Fruit fly (Drosophila melanogaster) whole organism, embryonic: ENCODE measurements around the gene CG43954.

Source experiments
- Bgb ChIP-seq: fragments of 200-800 bp; sonication (Bioruptor generic); IDR thresholded peaks from 2 replicates; pipeline ENCODE4 v1.3.6; 2022; ENCODE audit warnings: missing biosample characterization, missing genetic modification characterization; ENCODE audit not compliant: partially characterized antibody
- CG13123 ChIP-seq: fragments of 200-800 bp; sonication (Bioruptor generic); optimal IDR thresholded peaks from 2 replicates; lab custom pipeline; 2016; ENCODE audit warnings: missing biosample characterization, missing genetic modification characterization
- CG13287 ChIP-seq: fragments of 200-800 bp; sonication (Bioruptor generic); IDR thresholded peaks from 2 replicates; pipeline ENCODE4 v1.3.6; 2022; ENCODE audit warnings: missing biosample characterization, missing genetic modification characterization; ENCODE audit not compliant: partially characterized antibody
- CG14710 ChIP-seq: fragments of 200-800 bp; sonication (Bioruptor generic); optimal IDR thresholded peaks from 3 replicates; lab custom pipeline; 2019; ENCODE audit warnings: missing biosample characterization, mild to moderate bottlenecking, missing genetic modification characterization, moderate library complexity
- CG14860 ChIP-seq: fragments of 200-800 bp; sonication (Bioruptor generic); IDR thresholded peaks from 3 replicates; pipeline ENCODE4 v1.3.6; 2022; ENCODE audit warnings: missing biosample characterization, missing genetic modification characterization; ENCODE audit not compliant: partially characterized antibody
- CG16813 ChIP-seq: fragments of 200-800 bp; sonication (Bioruptor generic); IDR thresholded peaks from 3 replicates; pipeline ENCODE4 v1.3.6; 2022; ENCODE audit warnings: missing biosample characterization, missing genetic modification characterization; ENCODE audit not compliant: partially characterized antibody
- CG17829 ChIP-seq: fragments of 200-800 bp; optimal IDR thresholded peaks from 2 replicates; lab custom pipeline; 2019; ENCODE audit warnings: missing biosample characterization, mild to moderate bottlenecking, missing genetic modification characterization, moderate library complexity
- CG2116 ChIP-seq: fragments of 200-800 bp; sonication (Bioruptor generic); optimal IDR thresholded peaks from 3 replicates; lab custom pipeline; 2018; ENCODE audit warnings: missing biosample characterization, mild to moderate bottlenecking, missing genetic modification characterization
- CG2129 ChIP-seq: fragments of 200-800 bp; sonication (Bioruptor generic); IDR thresholded peaks from 2 replicates; pipeline ENCODE4 v1.3.6; 2022; ENCODE audit warnings: missing biosample characterization, missing genetic modification characterization; ENCODE audit not compliant: partially characterized antibody
- CG34224 ChIP-seq: fragments of 200-800 bp; sonication (Bioruptor generic); IDR thresholded peaks from 3 replicates; pipeline ENCODE4 v1.3.6; 2022; ENCODE audit warnings: missing biosample characterization, missing genetic modification characterization; ENCODE audit not compliant: partially characterized antibody
- CG8359 ChIP-seq: fragments of 200-800 bp; sonication (Bioruptor generic); optimal IDR thresholded peaks from 2 replicates; lab custom pipeline; 2017; ENCODE audit warnings: missing biosample characterization, mild to moderate bottlenecking, missing genetic modification characterization, borderline replicate concordance
- CG9437 ChIP-seq: fragments of 200-800 bp; sonication (Bioruptor generic); optimal IDR thresholded peaks from 2 replicates; lab custom pipeline; 2018; ENCODE audit warnings: missing biosample characterization, mild to moderate bottlenecking, missing genetic modification characterization
- CG9727 ChIP-seq: fragments of 200-800 bp; sonication (Bioruptor generic); optimal IDR thresholded peaks from 3 replicates; lab custom pipeline; 2017; ENCODE audit warnings: missing biosample characterization, mild to moderate bottlenecking, missing genetic modification characterization
- CG9797 ChIP-seq: fragments of 200-800 bp; sonication (Bioruptor generic); optimal IDR thresholded peaks from 3 replicates; lab custom pipeline; 2018; ENCODE audit warnings: missing biosample characterization, mild to moderate bottlenecking, missing genetic modification characterization
- Dad ChIP-seq: fragments of 200-800 bp; sonication (Bioruptor generic); optimal IDR thresholded peaks from 3 replicates; lab custom pipeline; 2016; ENCODE audit warnings: missing biosample characterization, missing genetic modification characterization
- Dll ChIP-seq: fragments of 200-800 bp; sonication (Bioruptor generic); IDR thresholded peaks from 4 replicates; pipeline ENCODE4 v1.3.6; 2022; ENCODE audit warnings: missing biosample characterization, missing genetic modification characterization; ENCODE audit not compliant: partially characterized antibody
- Dp ChIP-seq: fragments of 200-800 bp; sonication (Bioruptor generic); optimal IDR thresholded peaks from 2 replicates; lab custom pipeline; 2018; ENCODE audit warnings: missing biosample characterization, mild to moderate bottlenecking, missing genetic modification characterization, moderate library complexity
- Dref ChIP-seq: fragments of 200-800 bp; sonication (Bioruptor generic); IDR thresholded peaks from 2 replicates; pipeline ENCODE4 v1.3.6; 2022; ENCODE audit warnings: missing biosample characterization, missing genetic modification characterization
- E2f2 ChIP-seq: fragments of 200-800 bp; sonication (Bioruptor generic); IDR thresholded peaks from 2 replicates; pipeline ENCODE4 v1.3.6; 2022; ENCODE audit warnings: missing biosample characterization, missing genetic modification characterization
- Ets97D ChIP-seq: fragments of 200-800 bp; sonication (Bioruptor generic); optimal IDR thresholded peaks from 3 replicates; lab custom pipeline; 2016; ENCODE audit warnings: missing biosample characterization, missing genetic modification characterization
- HLH4C ChIP-seq: fragments of 200-800 bp; sonication (Bioruptor generic); IDR thresholded peaks from 3 replicates; pipeline ENCODE4 v1.3.6; 2022; ENCODE audit warnings: missing biosample characterization, missing genetic modification characterization; ENCODE audit not compliant: partially characterized antibody
- MBD-R2 ChIP-seq: fragments of 200-800 bp; sonication (Bioruptor generic); IDR thresholded peaks from 2 replicates; pipeline ENCODE4 v1.3.6; 2022; ENCODE audit warnings: missing biosample characterization, missing genetic modification characterization
- MESR4 ChIP-seq: fragments of 200-800 bp; sonication (Bioruptor generic); optimal IDR thresholded peaks from 2 replicates; lab custom pipeline; 2018; ENCODE audit warnings: missing biosample characterization, mild to moderate bottlenecking, missing genetic modification characterization, moderate library complexity
- Max ChIP-seq: fragments of 200-800 bp; sonication (Bioruptor generic); optimal IDR thresholded peaks from 2 replicates; lab custom pipeline; 2016; ENCODE audit warnings: missing biosample characterization, mild to moderate bottlenecking, missing genetic modification characterization
- Scr ChIP-seq: fragments of 200-800 bp; sonication (Bioruptor generic); IDR thresholded peaks from 2 replicates; pipeline ENCODE4 v1.3.6; 2022; ENCODE audit warnings: missing biosample characterization, missing genetic modification characterization; ENCODE audit not compliant: partially characterized antibody
- Stat92E ChIP-seq, 3 experiments: fragments of >200 bp in 2 of 3; fragments of 200-800 bp in 1 of 3; sonication (Bioruptor generic) in 1 of 3; optimal IDR thresholded peaks; 2 replicates each; lab custom pipeline; 2017 to 2019; ENCODE audit warnings: missing biosample characterization in 3 of 3, missing genetic modification characterization in 3 of 3, mild to moderate bottlenecking in 1 of 3, moderate library complexity in 1 of 3
- YL-1 ChIP-seq: fragments of 200-800 bp; sonication (Bioruptor generic); optimal IDR thresholded peaks from 3 replicates; lab custom pipeline; 2017; ENCODE audit warnings: missing biosample characterization, mild to moderate bottlenecking, missing genetic modification characterization
- ab ChIP-seq: fragments of 200-800 bp; sonication (Bioruptor generic); optimal IDR thresholded peaks from 2 replicates; lab custom pipeline; 2016; ENCODE audit warnings: missing biosample characterization, missing genetic modification characterization
- amos ChIP-seq: fragments of 200-800 bp; sonication (Bioruptor generic); IDR thresholded peaks from 2 replicates; pipeline ENCODE4 v1.3.6; 2022; ENCODE audit warnings: missing biosample characterization, missing genetic modification characterization; ENCODE audit not compliant: partially characterized antibody
- ato ChIP-seq: fragments of 200-800 bp; sonication (Bioruptor generic); IDR thresholded peaks from 2 replicates; pipeline ENCODE4 v1.3.6; 2022; ENCODE audit warnings: missing biosample characterization, missing genetic modification characterization; ENCODE audit not compliant: partially characterized antibody
- bbx ChIP-seq: fragments of 200-800 bp; sonication (Bioruptor generic); IDR thresholded peaks from 2 replicates; pipeline ENCODE4 v1.3.6; 2022; ENCODE audit warnings: missing biosample characterization, missing genetic modification characterization; ENCODE audit not compliant: partially characterized antibody
- dati ChIP-seq: fragments of 200-800 bp; sonication (Bioruptor generic); IDR thresholded peaks from 2 replicates; pipeline ENCODE4 v1.3.6; 2022; ENCODE audit warnings: missing biosample characterization, missing genetic modification characterization
- dm ChIP-seq: fragments of 200-800 bp; sonication (Bioruptor generic); optimal IDR thresholded peaks from 3 replicates; lab custom pipeline; 2016; ENCODE audit warnings: missing biosample characterization, missing genetic modification characterization
- gfzf ChIP-seq: fragments of 200-800 bp; sonication (Bioruptor generic); optimal IDR thresholded peaks from 2 replicates; lab custom pipeline; 2016; ENCODE audit warnings: missing biosample characterization, mild to moderate bottlenecking, missing genetic modification characterization, moderate library complexity
- hbn ChIP-seq: fragments of 200-800 bp; sonication (Bioruptor generic); IDR thresholded peaks from 2 replicates; pipeline ENCODE4 v1.3.6; 2022; ENCODE audit warnings: missing biosample characterization, missing genetic modification characterization; ENCODE audit not compliant: partially characterized antibody
- her ChIP-seq: fragments of 200-800 bp; sonication (Bioruptor generic); optimal IDR thresholded peaks from 2 replicates; lab custom pipeline; 2016; ENCODE audit warnings: missing biosample characterization, missing genetic modification characterization
- nerfin-2 ChIP-seq: fragments of 200-800 bp; sonication (Bioruptor generic); IDR thresholded peaks from 2 replicates; pipeline ENCODE4 v1.3.6; 2022; ENCODE audit warnings: missing biosample characterization, missing genetic modification characterization; ENCODE audit not compliant: partially characterized antibody
- pzg ChIP-seq: fragments of 200-800 bp; sonication (Bioruptor generic); optimal IDR thresholded peaks from 3 replicates; lab custom pipeline; 2018; ENCODE audit warnings: missing biosample characterization, mild to moderate bottlenecking, missing genetic modification characterization, moderate library complexity
- rib ChIP-seq: fragments of 200-800 bp; sonication (Bioruptor generic); IDR thresholded peaks from 2 replicates; pipeline ENCODE4 v1.3.6; 2022; ENCODE audit warnings: missing biosample characterization, missing genetic modification characterization
- stwl ChIP-seq: fragments of 200-800 bp; sonication (Bioruptor generic); optimal IDR thresholded peaks from 3 replicates; lab custom pipeline; 2018; ENCODE audit warnings: missing biosample characterization, mild to moderate bottlenecking, missing genetic modification characterization, moderate library complexity
- tna ChIP-seq: fragments of 200-800 bp; sonication (Bioruptor generic); IDR thresholded peaks from 2 replicates; pipeline ENCODE4 v1.3.6; 2022; ENCODE audit warnings: missing biosample characterization, missing genetic modification characterization; ENCODE audit not compliant: partially characterized antibody
- trem ChIP-seq: fragments of 200-800 bp; optimal IDR thresholded peaks from 3 replicates; lab custom pipeline; 2019; ENCODE audit warnings: missing biosample characterization, mild to moderate bottlenecking, missing genetic modification characterization, moderate library complexity
- unc-4 ChIP-seq: fragments of 200-800 bp; sonication (Bioruptor generic); IDR thresholded peaks from 2 replicates; pipeline ENCODE4 v1.3.6; 2022; ENCODE audit warnings: missing biosample characterization, missing genetic modification characterization; ENCODE audit not compliant: partially characterized antibody
- vnd ChIP-seq: fragments of 200-800 bp; sonication (Bioruptor generic); IDR thresholded peaks from 3 replicates; pipeline ENCODE4 v1.3.6; 2022; ENCODE audit warnings: missing biosample characterization, missing genetic modification characterization; ENCODE audit not compliant: partially characterized antibody
- zen ChIP-seq: fragments of 200-800 bp; sonication (Bioruptor generic); optimal IDR thresholded peaks from 3 replicates; lab custom pipeline; 2018; ENCODE audit warnings: missing biosample characterization, mild to moderate bottlenecking, missing genetic modification characterization, moderate library complexity

Gene CG43954

dm6 chr3L:16733246-16733645, 21.8 kb upstream of the CG43954 start, which contains the start of gene CG9701:
CG9701 (plus strand) TSS chr3L:16733546.
- no peak for TF ChIP-seq CG8359

- TF ChIP-seq hbn (GFP tag; lab: Robert Waterston, UW) (peak; percentile 50; the same call in 1 of the 2 replicates), MBD-R2 (GFP tag; lab: Robert Waterston, UW) (peak; percentile 56; the same call in 1 of the 2 replicates), dm (GFP tag; lab: Kevin White, UChicago) (peak; percentile 94), CG9727 (GFP tag; lab: Kevin White, UChicago) (no peak), CG13287 (peak; percentile 76), amos (GFP tag; lab: Robert Waterston, UW) (peak; percentile 43; the same call in 1 of the 2 replicates), zen (tag; lab: Kevin White, UChicago) (peak; percentile 19), Stat92E (GFP tag; optimal IDR thresholded peaks at IDR 0.05; lab: Kevin White, UChicago) (peak in 1 of 3 experiments; percentile 23), HLH4C (GFP tag; lab: Robert Waterston, UW) (peak; percentile 76), CG34224 (GFP tag; lab: Robert Waterston, UW) (peak; percentile 73), CG2116 (GFP tag; lab: Kevin White, UChicago) (peak; percentile 86), Bgb (GFP tag; lab: Robert Waterston, UW) (peak; percentile 52), CG14860 (GFP tag; lab: Robert Waterston, UW) (peak; percentile 45; the same call in 1 of the 3 replicates), E2f2 (GFP tag; lab: Robert Waterston, UW) (peak; percentile 98), dati (GFP tag; lab: Robert Waterston, UW) (no peak), gfzf (GFP tag; lab: Kevin White, UChicago) (peak; percentile 29), ato (GFP tag; lab: Robert Waterston, UW) (peak; percentile 48), trem (tag; lab: Kevin White, UChicago) (peak; percentile 49), CG9797 (GFP tag; lab: Kevin White, UChicago) (peak; percentile 72), pzg (peak; percentile 66), Dref (GFP tag; lab: Robert Waterston, UW) (peak; percentile 91), CG2129 (GFP tag; lab: Robert Waterston, UW) (0 out of 2 replicates have a peak, but pooled peaks have one; percentile 16), stwl (tag; lab: Kevin White, UChicago) (peak; percentile 62), CG13123 (GFP tag; lab: Kevin White, UChicago) (no peak), her (GFP tag; lab: Kevin White, UChicago) (no peak), vnd (GFP tag; lab: Robert Waterston, UW) (no peak), tna (GFP tag; lab: Robert Waterston, UW) (peak; percentile 52; the same call in 1 of the 2 replicates), CG9437 (GFP tag; lab: Kevin White, UChicago) (peak; percentile 52), Ets97D (peak; percentile 35), rib (GFP tag; lab: Robert Waterston, UW) (no peak), Dll (peak; percentile 70; the same call in 3 of the 4 replicates), CG17829 (no peak), YL-1 (peak; percentile 50), MESR4 (peak; percentile 36), CG14710 (tag; lab: Kevin White, UChicago) (peak; percentile 85), CG16813 (GFP tag; lab: Robert Waterston, UW) (0 out of 3 replicates have a peak, but pooled peaks have one; percentile 26), Dp (GFP tag; lab: Kevin White, UChicago) (peak; percentile 98), Dad (GFP tag; lab: Kevin White, UChicago) (no peak), unc-4 (GFP tag; lab: Robert Waterston, UW) (peak; percentile 60), Max (peak; percentile 88), nerfin-2 (GFP tag; lab: Robert Waterston, UW) (peak; percentile 42; the same call in 1 of the 2 replicates), ab (no peak), Scr (GFP tag; lab: Robert Waterston, UW) (peak; percentile 62), bbx (GFP tag; lab: Robert Waterston, UW) (peak; percentile 72)
Measured at dm6 chr3L:16730645-16731044, 19.2 kb upstream of the CG43954 start, which contains the start of gene Dbp73D. Dbp73D (minus strand) TSS chr3L:16730818.
